Fruit fly (Drosophila melanogaster): ENCODE results near the gene CG9154.

The CG9154 gene

DNA sequence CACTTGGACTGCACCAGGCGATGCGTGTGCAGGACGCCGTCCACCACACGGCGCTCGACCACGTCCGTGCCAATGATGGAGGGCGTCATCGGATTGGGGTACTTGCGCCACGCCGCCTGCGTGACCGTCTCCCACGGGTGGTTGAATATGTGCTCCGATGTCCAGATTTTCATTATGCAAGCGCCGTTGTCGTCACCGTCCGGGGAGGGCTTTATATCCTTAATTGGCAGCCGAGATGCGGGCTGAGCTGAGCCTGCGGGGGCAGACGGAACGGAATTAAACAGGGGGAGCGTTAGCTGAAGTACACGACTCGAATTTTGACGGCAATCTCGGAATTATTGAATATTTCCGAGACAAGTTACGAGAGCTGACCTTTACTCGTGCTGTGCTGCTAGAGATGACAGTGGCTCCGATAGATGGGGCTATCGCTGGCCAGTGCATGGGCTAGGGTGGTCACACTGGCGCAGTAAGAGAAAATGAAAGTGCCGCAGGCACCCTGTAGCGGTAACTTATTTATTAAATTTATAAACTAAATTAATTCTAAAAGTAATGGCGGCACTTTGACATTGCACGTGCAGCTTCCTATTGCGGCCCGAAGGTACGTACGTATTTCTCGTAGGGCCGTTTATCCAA, 22.8 kb downstream of the CG9154 start, which contains the start of gene IPIP (continued):
- peak; percentile 88 for TF ChIP-seq Opbp (GFP tag; IDR thresholded peaks at IDR 0.05; ENCODE audit: partially characterized antibody)
- no peak for TF ChIP-seq CG43689 (GFP tag; IDR thresholded peaks at IDR 0.05)
- peak; percentile 29 for TF ChIP-seq gfzf (GFP tag; optimal IDR thresholded peaks at IDR 0.05)
- no peak for TF ChIP-seq CG6689 (GFP tag; IDR thresholded peaks at IDR 0.05)
- no peak for TF ChIP-seq grn (GFP tag; optimal IDR thresholded peaks at IDR 0.05)
- no peak for TF ChIP-seq Atf3 (GFP tag; optimal IDR thresholded peaks at IDR 0.05)
- 0 out of 3 replicates have a peak, but pooled peaks have one; percentile 1 for TF ChIP-seq dysf (GFP tag; IDR thresholded peaks at IDR 0.05)
- no peak for TF ChIP-seq CG8281 (tag; optimal IDR thresholded peaks at IDR 0.05)
- TF ChIP-seq CG12942 (GFP tag; optimal IDR thresholded peaks at IDR 0.05) = no peak
- TF ChIP-seq MTF-1 (GFP tag; optimal IDR thresholded peaks at IDR 0.05; ENCODE audit: borderline replicate concordance) = peak; percentile 29
- TF ChIP-seq Hmx (GFP tag; optimal IDR thresholded peaks at IDR 0.05) = no peak
- TF ChIP-seq caup (GFP tag; optimal IDR thresholded peaks at IDR 0.05; ENCODE audit: severe bottlenecking) = peak; percentile 53
- TF ChIP-seq bigmax (GFP tag; optimal IDR thresholded peaks at IDR 0.05) = peak; percentile 28
- no peak for TF ChIP-seq abd-A (tag; optimal IDR thresholded peaks at IDR 0.05)
- no peak for TF ChIP-seq CG16863 (GFP tag; optimal IDR thresholded peaks at IDR 0.05)
- TF ChIP-seq unpg (GFP tag; optimal IDR thresholded peaks at IDR 0.05) = no peak
- no peak for TF ChIP-seq oc (tag; optimal IDR thresholded peaks at IDR 0.05)
- no peak for TF ChIP-seq trh (GFP tag; optimal IDR thresholded peaks at IDR 0.05)
- TF ChIP-seq zfh2 (GFP tag; optimal IDR thresholded peaks at IDR 0.05) = peak; percentile 9
- TF ChIP-seq sug (tag; optimal IDR thresholded peaks at IDR 0.05) = peak; percentile 53
- TF ChIP-seq ttk (GFP tag; IDR thresholded peaks at IDR 0.05) = no peak; the same call in 1 of the 2 replicates
- TF ChIP-seq CG10431 (GFP tag; optimal IDR thresholded peaks at IDR 0.05) = peak; percentile 57
- TF ChIP-seq dpn (GFP tag; optimal IDR thresholded peaks at IDR 0.05) = peak; percentile 7 to 29
- TF ChIP-seq twi (tag; optimal IDR thresholded peaks at IDR 0.05) = no peak
- no peak for TF ChIP-seq CG10366 (GFP tag; IDR thresholded peaks at IDR 0.05)
- TF ChIP-seq luna (GFP tag; optimal IDR thresholded peaks at IDR 0.05) = no peak
- no peak for TF ChIP-seq gcm (GFP tag; optimal IDR thresholded peaks at IDR 0.05)
- TF ChIP-seq CG15601 (tag; optimal IDR thresholded peaks at IDR 0.05) = no peak
- TF ChIP-seq CG5953 (GFP tag; IDR thresholded peaks at IDR 0.05) = no peak
- no peak for TF ChIP-seq maf-S (GFP tag; optimal IDR thresholded peaks at IDR 0.05)
- no peak for TF ChIP-seq CG14965 (GFP tag; optimal IDR thresholded peaks at IDR 0.05; ENCODE audit: borderline replicate concordance)
- TF ChIP-seq CG12219 (GFP tag; optimal IDR thresholded peaks at IDR 0.05) = no peak
- no peak for TF ChIP-seq crc (GFP tag; optimal IDR thresholded peaks at IDR 0.05)
- peak; percentile 75 for TF ChIP-seq CG34224 (GFP tag; IDR thresholded peaks at IDR 0.05; ENCODE audit: partially characterized antibody)
- TF ChIP-seq prd (optimal IDR thresholded peaks at IDR 0.05) = no peak
- peak; percentile 44; the same call in 1 of the 3 replicates for TF ChIP-seq prd (GFP tag; IDR thresholded peaks at IDR 0.05)
- no peak for TF ChIP-seq da (GFP tag; optimal IDR thresholded peaks at IDR 0.05)
- no peak for TF ChIP-seq repo (GFP tag; optimal IDR thresholded peaks at IDR 0.05)
- TF ChIP-seq CG15269 (tag; optimal IDR thresholded peaks at IDR 0.05) = no peak
- TF ChIP-seq chn (GFP tag; optimal IDR thresholded peaks at IDR 0.05) = peak; percentile 62
- TF ChIP-seq zen2 (GFP tag; IDR thresholded peaks at IDR 0.05; ENCODE audit: partially characterized antibody) = peak; percentile 54; the same call in 1 of the 3 replicates
- TF ChIP-seq ab (GFP tag; optimal IDR thresholded peaks at IDR 0.05) = no peak
- TF ChIP-seq stc (GFP tag; IDR thresholded peaks at IDR 0.05) = 0 out of 2 replicates have a peak, but pooled peaks have one; percentile 9
- peak; percentile 26; the same call in 1 of the 2 replicates for TF ChIP-seq CG14441 (GFP tag; IDR thresholded peaks at IDR 0.05)
- TF ChIP-seq CG9932 (GFP tag; IDR thresholded peaks at IDR 0.05) = peak; percentile 79
- peak; percentile 80; the same call in 1 of the 4 replicates for TF ChIP-seq chinmo (GFP tag; IDR thresholded peaks at IDR 0.05; ENCODE audit: partially characterized antibody)
- peak; percentile 26; the same call in 1 of the 2 replicates for TF ChIP-seq CG9215 (GFP tag; IDR thresholded peaks at IDR 0.05)
- TF ChIP-seq Sox102F (GFP tag; optimal IDR thresholded peaks at IDR 0.05) = no peak
- no peak for TF ChIP-seq cad (GFP tag; optimal IDR thresholded peaks at IDR 0.05)
- TF ChIP-seq Nf-YA (GFP tag; IDR thresholded peaks at IDR 0.05) = peak; percentile 39; the same call in 1 of the 2 replicates
